Fruit fly (Drosophila melanogaster) whole organism, prepupa: Measurements from ENCODE around the gene CG8507.

Experiments used
- CG11902 ChIP-seq: fragments of 200-800 bp; sonication (Bioruptor generic); optimal IDR thresholded peaks from 3 replicates; lab custom pipeline; 2016; ENCODE audit warnings: missing biosample characterization, missing genetic modification characterization
- CG16779 ChIP-seq: fragments of 200-800 bp; sonication (Bioruptor generic); optimal IDR thresholded peaks from 3 replicates; lab custom pipeline; 2017; ENCODE audit warnings: missing biosample characterization, mild to moderate bottlenecking, missing genetic modification characterization
- CG6163 ChIP-seq: fragments of 200-800 bp; sonication (Bioruptor generic); IDR thresholded peaks from 3 replicates; pipeline ENCODE4 v1.3.6; 2022; ENCODE audit warnings: missing biosample characterization, missing genetic modification characterization
- Eip75B ChIP-seq: fragments of 200-800 bp; sonication (Bioruptor generic); optimal IDR thresholded peaks from 3 replicates; lab custom pipeline; 2016; ENCODE audit warnings: missing biosample characterization, missing genetic modification characterization
- Ets96B ChIP-seq: fragments of 200-800 bp; optimal IDR thresholded peaks from 2 replicates; lab custom pipeline; 2019; ENCODE audit warnings: missing biosample characterization, mild to moderate bottlenecking, missing genetic modification characterization, moderate library complexity
- Hr38 ChIP-seq: sonication (Bioruptor generic); optimal IDR thresholded peaks from 2 replicates; lab custom pipeline; 2016; ENCODE audit warnings: missing biosample characterization, missing genetic modification characterization
- Lpt ChIP-seq: fragments of 200-800 bp; sonication (Bioruptor generic); optimal IDR thresholded peaks from 3 replicates; lab custom pipeline; 2016; ENCODE audit warnings: missing biosample characterization, missing genetic modification characterization
- OdsH ChIP-seq: fragments of 200-800 bp; sonication (Bioruptor generic); optimal IDR thresholded peaks from 3 replicates; lab custom pipeline; 2016; ENCODE audit warnings: missing biosample characterization, missing genetic modification characterization
- Sox102F ChIP-seq: fragments of 200-800 bp; sonication (Bioruptor generic); optimal IDR thresholded peaks from 2 replicates; lab custom pipeline; 2016; ENCODE audit warnings: missing biosample characterization, mild to moderate bottlenecking, missing genetic modification characterization
- Sox15 ChIP-seq: fragments of 200-800 bp; sonication (Bioruptor generic); optimal IDR thresholded peaks from 3 replicates; lab custom pipeline; 2016; ENCODE audit warnings: missing biosample characterization, missing genetic modification characterization
- acj6 ChIP-seq: fragments of 200-800 bp; sonication (Bioruptor generic); optimal IDR thresholded peaks from 3 replicates; lab custom pipeline; 2016; ENCODE audit warnings: missing biosample characterization, missing genetic modification characterization
- fd59A ChIP-seq: fragments of 200-800 bp; sonication (Bioruptor generic); optimal IDR thresholded peaks from 2 replicates; lab custom pipeline; 2017; ENCODE audit warnings: missing biosample characterization, mild to moderate bottlenecking, missing genetic modification characterization, missing genetic modification reagents
- ss ChIP-seq, 2 experiments: fragments of 200-800 bp; sonication (Bioruptor generic); optimal IDR thresholded peaks; 2 replicates in 1 of 2; 3 replicates in 1 of 2; lab custom pipeline; 2017 to 2018; ENCODE audit warnings: mild to moderate bottlenecking in 2 of 2, missing biosample characterization in 2 of 2, missing genetic modification characterization in 2 of 2, moderate library complexity in 1 of 2

DNA sequence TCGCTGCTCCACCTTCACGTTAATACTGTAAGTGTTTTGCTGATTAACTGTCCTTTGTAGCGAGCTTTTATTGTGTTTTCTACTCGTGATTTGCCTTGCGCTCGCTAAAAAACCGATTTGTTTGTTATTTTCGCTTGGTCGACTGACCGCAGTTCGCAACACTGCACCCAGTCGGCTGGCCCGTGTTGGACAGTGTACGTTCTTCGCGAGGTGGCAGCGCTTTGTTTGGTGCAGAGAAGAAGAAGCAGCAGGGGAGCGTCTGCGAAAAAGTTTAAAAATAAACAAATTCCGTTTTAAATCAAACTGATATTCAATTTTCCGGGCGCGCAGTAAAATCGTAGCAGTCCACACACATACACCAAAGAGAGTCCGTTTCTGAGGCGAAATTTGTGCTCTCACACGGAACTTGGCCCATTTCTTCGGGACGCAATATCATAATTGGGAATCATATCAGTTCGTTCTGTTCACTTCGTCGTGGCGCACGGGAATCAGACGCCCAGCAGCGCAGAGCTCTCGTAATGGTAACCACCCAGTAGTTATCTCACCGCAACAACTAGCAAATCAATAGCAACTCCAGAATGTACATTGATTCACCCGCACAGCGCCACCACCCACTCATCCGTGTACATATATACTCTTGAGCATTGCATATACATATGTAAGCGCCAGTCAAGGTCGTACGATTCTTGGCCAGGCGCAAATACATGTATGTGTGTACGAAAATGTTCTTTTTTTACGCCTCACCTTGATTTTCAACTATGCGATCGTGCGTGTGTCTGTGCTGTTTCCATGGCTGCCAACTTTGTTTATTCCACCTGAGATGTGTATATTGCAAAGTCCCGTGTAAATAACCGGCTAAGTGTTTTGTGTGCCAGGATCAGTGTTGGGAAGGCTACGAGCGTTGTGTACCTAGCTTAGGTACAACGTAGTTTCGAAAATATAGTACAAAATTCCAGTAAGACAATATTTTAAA is 23.4 kb upstream of the CG8507 start, which contains the start of gene Naa80:
- TF ChIP-seq ss (GFP tag; optimal IDR thresholded peaks at IDR 0.05; lab: Kevin White, UChicago): peak; percentile 47 to 65
- TF ChIP-seq OdsH (GFP tag; lab: Kevin White, UChicago): peak; percentile 42
- TF ChIP-seq acj6 (GFP tag; lab: Kevin White, UChicago): peak; percentile 44
- TF ChIP-seq Ets96B (tag; lab: Kevin White, UChicago): no peak
- peak; percentile 64 for TF ChIP-seq Eip75B
- TF ChIP-seq CG6163: peak; percentile 59; the same call in 2 of the 3 replicates
- peak; percentile 24 for TF ChIP-seq Sox15 (GFP tag; lab: Kevin White, UChicago)
- TF ChIP-seq fd59A (GFP tag; lab: Kevin White, UChicago): peak; percentile 20
- peak; percentile 32 for TF ChIP-seq CG11902 (GFP tag; lab: Kevin White, UChicago)
- peak; percentile 35 for TF ChIP-seq Lpt (GFP tag; lab: Kevin White, UChicago)
- TF ChIP-seq Sox102F (GFP tag; lab: Kevin White, UChicago): no peak
- TF ChIP-seq CG16779 (tag; lab: Kevin White, UChicago): no peak
- no peak for TF ChIP-seq Hr38 (GFP tag; lab: Kevin White, UChicago)
